Fruit fly (Drosophila melanogaster) whole organism, embryonic: ENCODE measurements around the gene CG10254.

Source experiments
- Abd-B ChIP-seq: fragments of 200-800 bp; sonication (Bioruptor generic); optimal IDR thresholded peaks from 2 replicates; lab custom pipeline; 2018; ENCODE audit warnings: missing biosample characterization, mild to moderate bottlenecking, missing genetic modification characterization, moderate library complexity
- Atf6 ChIP-seq: fragments of 200-800 bp; sonication (Bioruptor generic); IDR thresholded peaks from 2 replicates; pipeline ENCODE4 v1.3.6; 2022; ENCODE audit warnings: missing biosample characterization, missing genetic modification characterization
- CG10321 ChIP-seq: fragments of 200-800 bp; sonication (Bioruptor generic); IDR thresholded peaks from 2 replicates; pipeline ENCODE4 v1.3.6; 2022; ENCODE audit warnings: missing biosample characterization, missing genetic modification characterization
- CG11247 ChIP-seq: fragments of 200-800 bp; sonication (Bioruptor generic); IDR thresholded peaks from 2 replicates; pipeline ENCODE4 v1.3.6; 2022; ENCODE audit warnings: missing biosample characterization, missing genetic modification characterization
- CG11398 ChIP-seq: fragments of 200-800 bp; sonication (Bioruptor generic); optimal IDR thresholded peaks from 2 replicates; lab custom pipeline; 2016; ENCODE audit warnings: missing biosample characterization, missing genetic modification characterization
- CG11560 ChIP-seq: fragments of 200-800 bp; sonication (Bioruptor generic); IDR thresholded peaks from 3 replicates; pipeline ENCODE4 v1.3.6; 2022; ENCODE audit warnings: missing biosample characterization, missing genetic modification characterization
- CG11696 ChIP-seq: fragments of 200-800 bp; sonication (Bioruptor generic); IDR thresholded peaks from 2 replicates; pipeline ENCODE4 v1.3.6; 2022; ENCODE audit warnings: missing biosample characterization, missing genetic modification characterization
- CG13424 ChIP-seq: fragments of 200-800 bp; sonication (Bioruptor generic); optimal IDR thresholded peaks from 2 replicates; lab custom pipeline; 2019; ENCODE audit warnings: missing biosample characterization, mild to moderate bottlenecking, missing genetic modification characterization, moderate library complexity
- CG13894 ChIP-seq: fragments of 200-800 bp; sonication (Bioruptor generic); optimal IDR thresholded peaks from 3 replicates; lab custom pipeline; 2018; ENCODE audit warnings: missing biosample characterization, mild to moderate bottlenecking, missing genetic modification characterization, moderate library complexity
- CG14860 ChIP-seq: fragments of 200-800 bp; sonication (Bioruptor generic); IDR thresholded peaks from 3 replicates; pipeline ENCODE4 v1.3.6; 2022; ENCODE audit warnings: missing biosample characterization, missing genetic modification characterization; ENCODE audit not compliant: partially characterized antibody
- CG1603 ChIP-seq: fragments of 200-800 bp; sonication (Bioruptor generic); optimal IDR thresholded peaks from 2 replicates; lab custom pipeline; 2019; ENCODE audit warnings: missing biosample characterization, mild to moderate bottlenecking, missing genetic modification characterization, moderate library complexity
- CG16779 ChIP-seq: fragments of 200-800 bp; sonication (Bioruptor generic); IDR thresholded peaks from 2 replicates; pipeline ENCODE4 v1.3.6; 2022; ENCODE audit warnings: missing biosample characterization, missing genetic modification characterization
- CG18619 ChIP-seq: fragments of 200-800 bp; sonication (Bioruptor generic); optimal IDR thresholded peaks from 3 replicates; lab custom pipeline; 2017; ENCODE audit warnings: missing biosample characterization, mild to moderate bottlenecking, missing genetic modification characterization
- CG2875 ChIP-seq: fragments of 200-800 bp; sonication (Bioruptor generic); optimal IDR thresholded peaks from 2 replicates; lab custom pipeline; 2017; ENCODE audit warnings: missing biosample characterization, mild to moderate bottlenecking, missing genetic modification characterization, missing genetic modification reagents
- CG30020 ChIP-seq: fragments of 200-800 bp; optimal IDR thresholded peaks from 2 replicates; lab custom pipeline; 2019; ENCODE audit warnings: missing biosample characterization, mild to moderate bottlenecking, missing genetic modification characterization, moderate library complexity
- CG43689 ChIP-seq: fragments of 200-800 bp; sonication (Bioruptor generic); IDR thresholded peaks from 2 replicates; pipeline ENCODE4 v1.3.6; 2022; ENCODE audit warnings: missing biosample characterization, missing genetic modification characterization
- CG6175 ChIP-seq: fragments of 200-800 bp; sonication (Bioruptor generic); IDR thresholded peaks from 3 replicates; pipeline ENCODE4 v1.3.6; 2022; ENCODE audit warnings: missing biosample characterization, missing genetic modification characterization
- CG6854 ChIP-seq: fragments of 200-800 bp; sonication (Bioruptor generic); optimal IDR thresholded peaks from 3 replicates; lab custom pipeline; 2017; ENCODE audit warnings: missing biosample characterization, mild to moderate bottlenecking, missing genetic modification characterization
- CG7963 ChIP-seq: fragments of 200-800 bp; sonication (Bioruptor generic); IDR thresholded peaks from 3 replicates; pipeline ENCODE4 v1.3.6; 2022; ENCODE audit warnings: missing biosample characterization, missing genetic modification characterization; ENCODE audit not compliant: partially characterized antibody
- CG9609 ChIP-seq: fragments of 200-800 bp; sonication (Bioruptor generic); optimal IDR thresholded peaks from 3 replicates; lab custom pipeline; 2016; ENCODE audit warnings: missing biosample characterization, missing genetic modification characterization
- CkIIα-i1 ChIP-seq: fragments of 200-800 bp; sonication (Bioruptor generic); IDR thresholded peaks from 2 replicates; pipeline ENCODE4 v1.3.6; 2022; ENCODE audit warnings: missing biosample characterization, missing genetic modification characterization
- Ets65A ChIP-seq: fragments of 200-800 bp; sonication (Bioruptor generic); peaks from one replicate; lab custom pipeline; 2016; ENCODE audit warnings: missing biosample characterization, missing genetic modification characterization
- Hr3 ChIP-seq: fragments of 200-800 bp; sonication (Bioruptor generic); optimal IDR thresholded peaks from 3 replicates; lab custom pipeline; 2016; ENCODE audit warnings: missing biosample characterization, missing genetic modification characterization
- Hr39 ChIP-seq: fragments of >200 bp; optimal IDR thresholded peaks from 2 replicates; lab custom pipeline; 2017
- Hr78 ChIP-seq, 2 experiments: fragments of 200-800 bp in 1 of 2; fragments of >200 bp in 1 of 2; sonication (Bioruptor generic) in 1 of 2; optimal IDR thresholded peaks; 2 replicates each; lab custom pipeline; 2017 to 2019; ENCODE audit warnings: missing biosample characterization in 2 of 2, missing genetic modification characterization in 2 of 2, mild to moderate bottlenecking in 1 of 2, moderate library complexity in 1 of 2
- Lim3 ChIP-seq: fragments of 200-800 bp; sonication (Bioruptor generic); IDR thresholded peaks from 2 replicates; pipeline ENCODE4 v1.3.6; 2022; ENCODE audit warnings: missing biosample characterization, missing genetic modification characterization
- Lpt ChIP-seq: fragments of >200 bp; optimal IDR thresholded peaks from 2 replicates; lab custom pipeline; 2018; ENCODE audit warnings: missing biosample characterization, missing genetic modification characterization
- Med ChIP-seq: fragments of 200-800 bp; sonication (Bioruptor generic); peaks from one replicate; lab custom pipeline; 2016; ENCODE audit warnings: missing biosample characterization, missing genetic modification characterization, mild to moderate bottlenecking, inconsistent platforms, moderate library complexity
- Poxn ChIP-seq: fragments of 200-800 bp; sonication (Bioruptor generic); IDR thresholded peaks from 2 replicates; pipeline ENCODE4 v1.3.6; 2022; ENCODE audit warnings: missing biosample characterization, missing genetic modification characterization
- Rx ChIP-seq: fragments of 200-800 bp; sonication (Bioruptor generic); IDR thresholded peaks from 2 replicates; pipeline ENCODE4 v1.3.6; 2022; ENCODE audit warnings: missing biosample characterization, missing genetic modification characterization
- Sin3A ChIP-seq: fragments of >200 bp; optimal IDR thresholded peaks from 2 replicates; lab custom pipeline; 2018
- Sox100B ChIP-seq: fragments of 200-800 bp; sonication (Bioruptor generic); optimal IDR thresholded peaks from 3 replicates; lab custom pipeline; 2018; ENCODE audit warnings: missing biosample characterization, mild to moderate bottlenecking, missing genetic modification characterization
- Sox102F ChIP-seq: fragments of 200-800 bp; sonication (Bioruptor generic); optimal IDR thresholded peaks from 2 replicates; lab custom pipeline; 2018; ENCODE audit warnings: missing biosample characterization, mild to moderate bottlenecking, missing genetic modification characterization, moderate library complexity
- Xrp1 ChIP-seq: fragments of 200-800 bp; sonication (Bioruptor generic); IDR thresholded peaks from 2 replicates; pipeline ENCODE4 v1.3.6; 2022; ENCODE audit warnings: missing biosample characterization, missing genetic modification characterization
- abd-A ChIP-seq: fragments of 200-800 bp; sonication (Bioruptor generic); optimal IDR thresholded peaks from 3 replicates; lab custom pipeline; 2019; ENCODE audit warnings: missing biosample characterization, mild to moderate bottlenecking, missing genetic modification characterization, moderate library complexity
- bab2 ChIP-seq: fragments of 200-800 bp; sonication (Bioruptor generic); optimal IDR thresholded peaks from 2 replicates; lab custom pipeline; 2016; ENCODE audit warnings: missing biosample characterization, missing genetic modification characterization
- crol ChIP-seq: fragments of 200-800 bp; sonication (Bioruptor generic); IDR thresholded peaks from 2 replicates; pipeline ENCODE4 v1.3.6; 2022; ENCODE audit warnings: missing biosample characterization, missing genetic modification characterization
- dimm ChIP-seq: fragments of 200-800 bp; sonication (Bioruptor generic); IDR thresholded peaks from 2 replicates; pipeline ENCODE4 v1.3.6; 2022; ENCODE audit warnings: missing biosample characterization, missing genetic modification characterization
- fd64A ChIP-seq: fragments of 200-800 bp; sonication (Bioruptor generic); optimal IDR thresholded peaks from 3 replicates; lab custom pipeline; 2018; ENCODE audit warnings: missing biosample characterization, mild to moderate bottlenecking, missing genetic modification characterization
- fd96Cb ChIP-seq: fragments of 200-800 bp; sonication (Bioruptor generic); optimal IDR thresholded peaks from 2 replicates; lab custom pipeline; 2018; ENCODE audit warnings: missing biosample characterization, mild to moderate bottlenecking, missing genetic modification characterization, moderate library complexity
- hkb ChIP-seq, 2 experiments: fragments of 200-800 bp in 1 of 2; fragments of >200 bp in 1 of 2; sonication (Bioruptor generic) in 1 of 2; IDR thresholded peaks in 1 of 2; optimal IDR thresholded peaks in 1 of 2; 2 replicates each; pipeline versions ENCODE4 v1.3.6 to Lab custom; 2017 to 2022; ENCODE audit warnings: missing biosample characterization in 1 of 2, missing genetic modification characterization in 1 of 2
- mam ChIP-seq: fragments of 200-800 bp; sonication (Bioruptor generic); optimal IDR thresholded peaks from 3 replicates; lab custom pipeline; 2016; ENCODE audit warnings: missing biosample characterization, missing genetic modification characterization
- odd ChIP-seq: fragments of 200-800 bp; sonication (Bioruptor generic); optimal IDR thresholded peaks from 2 replicates; lab custom pipeline; 2017; ENCODE audit warnings: missing biosample characterization, mild to moderate bottlenecking, missing genetic modification characterization
- pho ChIP-seq: fragments of 200-800 bp; sonication (Bioruptor generic); optimal IDR thresholded peaks from 2 replicates; lab custom pipeline; 2016; ENCODE audit warnings: missing biosample characterization, missing genetic modification characterization
- sim ChIP-seq: fragments of 200-800 bp; sonication (Bioruptor generic); IDR thresholded peaks from 2 replicates; pipeline ENCODE4 v1.3.6; 2022; ENCODE audit warnings: missing biosample characterization, missing genetic modification characterization
- stwl ChIP-seq: fragments of 200-800 bp; sonication (Bioruptor generic); optimal IDR thresholded peaks from 3 replicates; lab custom pipeline; 2018; ENCODE audit warnings: missing biosample characterization, mild to moderate bottlenecking, missing genetic modification characterization, moderate library complexity
- trem ChIP-seq: fragments of 200-800 bp; optimal IDR thresholded peaks from 3 replicates; lab custom pipeline; 2019; ENCODE audit warnings: missing biosample characterization, mild to moderate bottlenecking, missing genetic modification characterization, moderate library complexity
- unc-4 ChIP-seq: fragments of 200-800 bp; sonication (Bioruptor generic); IDR thresholded peaks from 2 replicates; pipeline ENCODE4 v1.3.6; 2022; ENCODE audit warnings: missing biosample characterization, missing genetic modification characterization; ENCODE audit not compliant: partially characterized antibody
- wek ChIP-seq: fragments of 200-800 bp; sonication (Bioruptor generic); optimal IDR thresholded peaks from 3 replicates; lab custom pipeline; 2018; ENCODE audit warnings: missing biosample characterization, mild to moderate bottlenecking, missing genetic modification characterization, moderate library complexity
- yki ChIP-seq: fragments of >200 bp; optimal IDR thresholded peaks from 3 replicates; lab custom pipeline; 2018

CG10254 gene

dm6 chr3R:23652525-23653108, 42.2 kb downstream of the CG10254 start (continued):
- TF ChIP-seq CG14860 (GFP tag; lab: Robert Waterston, UW), result no peak
- TF ChIP-seq CkIIα-i1 (GFP tag; lab: Robert Waterston, UW), result no peak; the same call in 1 of the 2 replicates
- no peak for TF ChIP-seq Hr3 (GFP tag; lab: Kevin White, UChicago)
- no peak for TF ChIP-seq Hr39 (lab: Kevin White, UChicago)
- TF ChIP-seq unc-4 (GFP tag; lab: Robert Waterston, UW), result no peak
- TF ChIP-seq Abd-B (GFP tag; lab: Kevin White, UChicago), result peak; percentile 11

DNA sequence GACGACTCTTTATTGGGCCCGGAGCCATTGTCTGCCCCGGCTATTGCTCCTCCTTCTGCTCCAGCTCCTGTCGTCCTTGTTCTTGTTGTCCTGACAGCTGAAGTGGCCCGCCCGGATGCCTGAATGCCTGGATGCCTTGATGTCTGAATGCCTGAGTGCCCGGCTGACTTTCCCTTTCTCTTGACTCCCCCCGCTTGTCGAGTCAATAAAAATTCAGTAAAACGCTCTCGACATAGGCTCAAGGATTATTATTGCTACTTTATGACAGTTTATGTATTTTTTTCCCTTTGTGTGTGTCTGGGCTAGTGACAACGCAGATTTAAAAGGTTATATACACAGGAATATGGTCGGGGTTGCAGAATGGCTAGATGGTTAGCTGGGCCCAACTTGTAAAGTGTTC, 45.0 kb downstream of the CG10254 start:
- TF ChIP-seq Sox102F (GFP tag; lab: Kevin White, UChicago) (no peak), Lpt (GFP tag; lab: Kevin White, UChicago) (no peak), Ets65A (GFP tag; lab: Kevin White, UChicago) (peak; percentile 63), odd (GFP tag; lab: Kevin White, UChicago) (no peak), Rx (GFP tag; lab: Robert Waterston, UW) (no peak), fd96Cb (tag; lab: Kevin White, UChicago) (no peak), mam (GFP tag; lab: Kevin White, UChicago) (no peak), crol (GFP tag; lab: Robert Waterston, UW) (peak; percentile 48; the same call in 1 of the 2 replicates), CG9609 (GFP tag; lab: Kevin White, UChicago) (no peak), Med (GFP tag; lab: Kevin White, UChicago) (peak; percentile 32), abd-A (tag; lab: Kevin White, UChicago) (peak; percentile 90), CG13894 (tag; lab: Kevin White, UChicago) (peak; percentile 15), CG6854 (no peak), CG2875 (GFP tag; lab: Kevin White, UChicago) (no peak), Xrp1 (GFP tag; lab: Robert Waterston, UW) (no peak), CG11398 (no peak), CG6175 (GFP tag; lab: Robert Waterston, UW) (no peak), stwl (tag; lab: Kevin White, UChicago) (no peak), dimm (GFP tag; lab: Robert Waterston, UW) (no peak), wek (GFP tag; lab: Kevin White, UChicago) (no peak), fd64A (no peak), Atf6 (GFP tag; lab: Robert Waterston, UW) (no peak), hkb (optimal IDR thresholded peaks at IDR 0.05; lab: Kevin White, UChicago) (no peak), hkb (GFP tag; IDR thresholded peaks at IDR 0.05; lab: Robert Waterston, UW) (no peak), Hr78 (GFP tag; optimal IDR thresholded peaks at IDR 0.05; lab: Kevin White, UChicago) (no peak), yki (no peak), sim (no peak), Sin3A (lab: Kevin White, UChicago) (no peak), Poxn (GFP tag; lab: Robert Waterston, UW) (no peak), CG1603 (tag; lab: Kevin White, UChicago) (no peak)

DNA sequence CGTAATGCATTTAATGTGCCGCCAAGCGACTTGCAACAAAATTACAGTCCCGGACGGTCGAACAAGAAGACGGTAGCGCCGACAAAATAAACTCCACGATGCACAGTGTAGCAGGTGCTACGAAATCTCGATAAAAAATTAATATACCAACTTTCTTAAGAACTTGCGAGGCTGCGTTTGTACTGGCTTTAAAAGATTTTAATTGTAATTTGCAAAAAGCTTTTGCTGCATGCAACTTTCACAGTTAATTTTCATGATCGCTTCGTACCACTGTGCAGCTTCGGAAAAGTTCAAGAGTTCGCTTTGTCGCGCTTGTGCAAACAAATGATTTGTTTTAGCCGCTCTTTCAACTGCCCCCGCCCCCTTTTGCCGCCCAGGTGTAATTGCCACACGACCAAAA, 48.6 kb downstream of the CG10254 start:
- TF ChIP-seq pho (GFP tag; lab: Kevin White, UChicago) (peak; percentile 49), CG7963 (no peak), bab2 (GFP tag; lab: Kevin White, UChicago) (peak; percentile 61), CG18619 (GFP tag; lab: Kevin White, UChicago) (peak; percentile 58), CG11247 (GFP tag; lab: Robert Waterston, UW) (peak; percentile 72; the same call in 1 of the 2 replicates), CG30020 (tag; lab: Kevin White, UChicago) (no peak), CG11696 (GFP tag; lab: Robert Waterston, UW) (no peak), Sox100B (GFP tag; lab: Kevin White, UChicago) (peak; percentile 70), Lim3 (peak; percentile 51), CG11560 (no peak), CG10321 (peak; percentile 50; the same call in 1 of the 2 replicates), CG43689 (GFP tag; lab: Robert Waterston, UW) (peak; percentile 54), CG13424 (tag; lab: Kevin White, UChicago) (peak; percentile 62), fd64A (peak; percentile 49), trem (peak; percentile 33), CG16779 (GFP tag; lab: Robert Waterston, UW) (no peak)
